Worm (Caenorhabditis elegans) whole organism, midembryonic: Measurements from ENCODE around the gene srab-3.

ENCODE experiments used
- T22C8.4 ChIP-seq: fragments of 200-800 bp; sonication (Bioruptor generic); IDR thresholded peaks from 2 replicates; pipeline ENCODE4 v1.3.6; 2022; ENCODE audit warnings: missing genetic modification characterization, missing compliant biosample characterization
- flt-1 ChIP-seq: fragments of 200-800 bp; sonication (Bioruptor generic); IDR thresholded peaks from 2 replicates; pipeline ENCODE4 v1.3.6; 2022; ENCODE audit warnings: missing genetic modification characterization, missing compliant biosample characterization
- med-1 ChIP-seq: sonication (generic microtip); optimal IDR thresholded peaks from 2 replicates; lab custom pipeline; 2017; ENCODE audit warnings: missing genetic modification characterization, mild to moderate bottlenecking, missing compliant biosample characterization, antibody characterized with exemption, missing genetic modification reagents; ENCODE audit not compliant: insufficient read depth
- ref-1 ChIP-seq: fragments of 200-800 bp; sonication (Bioruptor generic); conservative IDR thresholded peaks from 2 replicates; pipeline ENCODE4 v1.3.6; 2022; ENCODE audit warnings: missing genetic modification reagents, missing genetic modification characterization, missing compliant biosample characterization
- tab-1 ChIP-seq: fragments of 200-800 bp; sonication (Bioruptor generic); IDR thresholded peaks from 2 replicates; pipeline ENCODE4 v1.3.6; 2022; ENCODE audit warnings: missing genetic modification characterization, missing compliant biosample characterization
- ztf-23 ChIP-seq: fragments of 200-800 bp; sonication (Bioruptor generic); IDR thresholded peaks from 2 replicates; pipeline ENCODE4 v1.3.6; 2022; ENCODE audit warnings: missing genetic modification reagents, missing genetic modification characterization, missing compliant biosample characterization
- ztf-29 ChIP-seq: fragments of 200-800 bp; sonication (Bioruptor generic); IDR thresholded peaks from 2 replicates; pipeline ENCODE4 v1.3.6; 2022; ENCODE audit warnings: missing genetic modification reagents, missing genetic modification characterization, missing compliant biosample characterization

ce11 chrV:5126793-5127192, 19.1 kb upstream of the srab-3 start, which contains the start of gene F14F9.5:
- TF ChIP-seq T22C8.4 (GFP tag; lab: Robert Waterston, UW): no peak
- no peak for TF ChIP-seq tab-1 (GFP tag; lab: Robert Waterston, UW)
- TF ChIP-seq flt-1: no peak
- no peak for TF ChIP-seq ztf-29 (GFP tag; lab: Robert Waterston, UW)
- TF ChIP-seq ztf-23 (GFP tag; lab: Robert Waterston, UW): no peak
- TF ChIP-seq med-1 (GFP tag; lab: Kevin White, UChicago): no peak
- no peak for TF ChIP-seq ref-1 (GFP tag; lab: Robert Waterston, UW)
